Worm (Caenorhabditis elegans): ENCODE results near the gene F31F7.2.

F31F7.2 gene

DNA sequence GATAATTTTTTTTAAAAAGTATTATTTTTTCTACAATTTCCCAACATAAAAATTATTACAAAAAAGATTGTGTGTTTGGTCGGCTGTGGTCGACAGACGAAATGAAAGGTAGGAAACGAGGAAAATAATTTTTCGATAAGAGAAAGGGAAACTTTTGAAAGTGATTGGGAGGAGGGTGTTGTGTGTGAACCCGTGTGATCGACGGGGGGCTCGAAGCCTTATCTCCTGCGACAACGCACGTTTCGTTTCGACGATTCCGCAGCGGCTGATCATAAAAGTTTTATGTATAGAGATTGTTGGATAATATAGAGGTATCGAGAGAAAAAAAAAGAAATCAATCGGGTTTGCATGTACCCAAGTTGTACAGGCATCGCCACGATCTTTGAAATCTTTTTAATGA lies 27.4 kb upstream of the F31F7.2 start:
- no peak for TF ChIP-seq lir-3 (tag; optimal IDR thresholded peaks at IDR 0.05; ENCODE audit: poor library complexity)
- TF ChIP-seq xbp-1 (tag; optimal IDR thresholded peaks at IDR 0.05), result no peak
- no peak for TF ChIP-seq nhr-12 (tag; optimal IDR thresholded peaks at IDR 0.05)
- no peak for TF ChIP-seq nhr-76 (tag; optimal IDR thresholded peaks at IDR 0.05)
- no peak for TF ChIP-seq Y116A8C.19 (tag; optimal IDR thresholded peaks at IDR 0.05; ENCODE audit: borderline replicate concordance)
- TF ChIP-seq ets-5 (GFP tag; IDR thresholded peaks at IDR 0.05), result no peak
- peak; percentile 18; the same call in 1 of the 2 replicates for TF ChIP-seq nhr-19 (GFP tag; conservative IDR thresholded peaks at IDR 0.05)
- TF ChIP-seq egl-27 (tag; optimal IDR thresholded peaks at IDR 0.05), result no peak
- peak; percentile 57 for TF ChIP-seq nhr-71 (tag; optimal IDR thresholded peaks at IDR 0.05)
- TF ChIP-seq ama-1 (optimal IDR thresholded peaks at IDR 0.05), result no peak
- TF ChIP-seq lin-13 (GFP tag; optimal IDR thresholded peaks at IDR 0.05), result no peak
- TF ChIP-seq skn-1 (tag; optimal IDR thresholded peaks at IDR 0.05), result no peak
- TF ChIP-seq lin-15B (tag; optimal IDR thresholded peaks at IDR 0.05), result no peak
- TF ChIP-seq ces-1 (GFP tag; optimal IDR thresholded peaks at IDR 0.05), result no peak
- no peak for TF ChIP-seq ceh-90 (tag; optimal IDR thresholded peaks at IDR 0.05)
- TF ChIP-seq fkh-4 (tag; optimal IDR thresholded peaks at IDR 0.05; ENCODE audit: borderline replicate concordance), result no peak
- TF ChIP-seq grh-1 (GFP tag; IDR thresholded peaks at IDR 0.05), result no peak
- no peak for TF ChIP-seq C04F5.9 (tag; optimal IDR thresholded peaks at IDR 0.05)
- TF ChIP-seq sptf-1 (tag; optimal IDR thresholded peaks at IDR 0.05), result no peak
- peak; percentile 65 for TF ChIP-seq nhr-20 (tag; optimal IDR thresholded peaks at IDR 0.05)
- TF ChIP-seq efl-3 (GFP tag; optimal IDR thresholded peaks at IDR 0.05), result no peak
- peak; percentile 23 for TF ChIP-seq snu-23 (GFP tag; optimal IDR thresholded peaks at IDR 0.05)
- TF ChIP-seq ceh-8 (GFP tag; optimal IDR thresholded peaks at IDR 0.05), result no peak
- peak in 1 of 2 experiments; percentile 14 for TF ChIP-seq mdl-1 (tag; optimal IDR thresholded peaks at IDR 0.05)
- no peak for TF ChIP-seq mab-9 (GFP tag; IDR thresholded peaks at IDR 0.05)
- TF ChIP-seq elt-3 (tag; optimal IDR thresholded peaks at IDR 0.05), result peak in 2 of 6 experiments; percentile 51
- no peak for TF ChIP-seq ztf-11 (tag; optimal IDR thresholded peaks at IDR 0.05)
- peak; percentile 69 for TF ChIP-seq lin-14 (GFP tag; optimal IDR thresholded peaks at IDR 0.05)
- peak; percentile 46 for TF ChIP-seq nhr-90 (tag; optimal IDR thresholded peaks at IDR 0.05; ENCODE audit: poor library complexity)
- TF ChIP-seq sup-37 (GFP tag; optimal IDR thresholded peaks at IDR 0.05), result no peak
- peak; percentile 88 for TF ChIP-seq elt-2 (tag; optimal IDR thresholded peaks at IDR 0.05)
- TF ChIP-seq nhr-84 (tag; optimal IDR thresholded peaks at IDR 0.05), result no peak
- TF ChIP-seq unc-86 (tag; optimal IDR thresholded peaks at IDR 0.05), result no peak
- TF ChIP-seq unc-130 (tag; optimal IDR thresholded peaks at IDR 0.05), result peak; percentile 52
- TF ChIP-seq fkh-10 (GFP tag; optimal IDR thresholded peaks at IDR 0.05), result no peak
- TF ChIP-seq unc-98 (GFP tag; IDR thresholded peaks at IDR 0.05), result no peak
- TF ChIP-seq mep-1 (tag; optimal IDR thresholded peaks at IDR 0.05), result no peak
- peak; percentile 34 for TF ChIP-seq nhr-85 (tag)
- peak; percentile 24 for TF ChIP-seq rnt-1 (tag; optimal IDR thresholded peaks at IDR 0.05)
- no peak for TF ChIP-seq efl-1 (optimal IDR thresholded peaks at IDR 0.05)
- no peak for TF ChIP-seq efl-1 (GFP tag; optimal IDR thresholded peaks at IDR 0.05 in 1 of 2)
- peak; percentile 87 for TF ChIP-seq blmp-1 (tag; optimal IDR thresholded peaks at IDR 0.05)

DNA sequence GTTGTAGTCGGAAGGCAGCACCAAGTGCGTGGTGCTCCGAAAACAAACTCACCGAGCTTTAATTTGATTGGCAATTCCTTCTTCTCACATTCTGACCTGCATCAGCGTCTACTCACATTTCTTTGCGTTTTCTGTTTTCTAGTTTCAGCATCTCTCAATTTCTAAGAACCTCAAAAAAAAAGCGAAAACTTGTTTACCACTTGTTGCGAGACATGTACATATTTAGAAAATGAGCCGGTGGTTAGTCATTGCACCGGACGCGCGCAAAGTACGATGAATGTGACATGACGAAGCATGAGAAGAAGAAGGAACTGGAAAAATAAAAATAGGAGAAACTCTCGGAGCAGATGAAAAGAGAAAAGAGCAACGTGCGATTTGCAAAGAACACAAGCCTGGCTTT lies 26.0 kb upstream of the F31F7.2 start:
- TF ChIP-seq hlh-17 (GFP tag; optimal IDR thresholded peaks at IDR 0.05; ENCODE audit: borderline replicate concordance) (no peak), unc-30 (tag; optimal IDR thresholded peaks at IDR 0.05) (no peak), alr-1 (tag; optimal IDR thresholded peaks at IDR 0.05; ENCODE audit: borderline replicate concordance) (no peak), zag-1 (tag; optimal IDR thresholded peaks at IDR 0.05) (no peak), aha-1 (tag; optimal IDR thresholded peaks at IDR 0.05) (no peak), nhr-28 (tag; optimal IDR thresholded peaks at IDR 0.05) (no peak), C16A3.4 (tag; optimal IDR thresholded peaks at IDR 0.05) (no peak), blmp-1 (tag; optimal IDR thresholded peaks at IDR 0.05) (no peak), snu-23 (GFP tag; optimal IDR thresholded peaks at IDR 0.05) (no peak), nhr-19 (GFP tag; conservative IDR thresholded peaks at IDR 0.05) (no peak), egl-13 (tag; optimal IDR thresholded peaks at IDR 0.05) (peak; percentile 71), C34B4.2 (tag; optimal IDR thresholded peaks at IDR 0.05) (no peak), xbp-1 (tag; optimal IDR thresholded peaks at IDR 0.05) (no peak), nhr-237 (tag; optimal IDR thresholded peaks at IDR 0.05) (no peak), nhr-11 (tag; optimal IDR thresholded peaks at IDR 0.05) (peak; percentile 2), lin-39 (tag; optimal IDR thresholded peaks at IDR 0.05) (no peak), hlh-4 (tag; optimal IDR thresholded peaks at IDR 0.05) (peak; percentile 35), swsn-7 (tag; optimal IDR thresholded peaks at IDR 0.05) (peak; percentile 33), grh-1 (GFP tag; IDR thresholded peaks at IDR 0.05) (no peak)

All from whole organism, L1 larva.